Fruit fly (Drosophila melanogaster): ENCODE results near the gene CG9173.

The CG9173 gene

DNA sequence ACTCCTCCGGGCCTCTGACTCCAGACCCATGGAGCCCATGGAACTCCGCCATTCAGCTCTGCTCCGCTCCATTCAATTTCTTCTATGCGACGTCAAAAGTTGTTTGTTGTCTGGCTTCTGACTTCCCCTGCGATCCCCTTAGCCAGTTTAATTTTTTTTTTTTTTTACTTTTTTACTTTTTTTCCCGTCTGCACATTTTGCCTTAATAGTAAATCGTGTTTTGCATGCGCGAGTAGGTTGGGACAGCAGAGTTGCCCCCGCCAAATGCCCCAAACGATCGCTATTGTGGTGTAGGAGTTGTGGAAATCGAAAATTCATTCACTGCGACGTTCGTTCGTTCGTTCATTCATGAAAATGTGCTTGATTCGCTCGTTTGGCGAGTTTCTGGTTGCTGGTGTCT is 17.7 kb upstream of the CG9173 start:
- TF ChIP-seq Sin3A (optimal IDR thresholded peaks at IDR 0.05) (no peak), h (optimal IDR thresholded peaks at IDR 0.05) (no peak), Myc (optimal IDR thresholded peaks at IDR 0.05) (no peak), insv (optimal IDR thresholded peaks at IDR 0.05) (no peak), psq (optimal IDR thresholded peaks at IDR 0.05) (no peak), ttk (optimal IDR thresholded peaks at IDR 0.05) (no peak)

DNA sequence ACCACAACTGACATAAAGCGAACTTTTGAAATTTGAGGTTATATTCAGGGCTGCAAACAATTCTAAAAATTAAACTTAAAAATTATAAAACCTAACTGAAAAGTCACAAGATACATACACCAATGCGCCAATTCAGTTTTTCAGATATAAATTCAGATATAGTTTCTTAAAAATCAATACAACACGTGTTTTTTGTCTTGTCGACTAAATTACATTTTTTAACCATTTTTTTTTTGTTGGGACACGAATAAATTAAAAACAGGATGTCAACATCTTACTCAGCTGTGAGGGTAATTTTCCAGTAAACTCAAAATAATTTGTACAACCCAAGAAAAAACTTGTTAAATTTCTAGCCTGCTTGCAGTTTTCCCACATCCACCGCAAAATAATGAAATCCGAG is 14.5 kb upstream of the CG9173 start, which contains the start of gene SA2:
TSS of gene SA2 (minus strand) at position 101 of the 400 bp plus-strand sequence.
- TF ChIP-seq insv (optimal IDR thresholded peaks at IDR 0.05) (no peak), h (optimal IDR thresholded peaks at IDR 0.05) (no peak), Myc (optimal IDR thresholded peaks at IDR 0.05) (no peak), Sin3A (optimal IDR thresholded peaks at IDR 0.05) (no peak), ttk (optimal IDR thresholded peaks at IDR 0.05) (no peak), psq (optimal IDR thresholded peaks at IDR 0.05) (no peak)

DNA sequence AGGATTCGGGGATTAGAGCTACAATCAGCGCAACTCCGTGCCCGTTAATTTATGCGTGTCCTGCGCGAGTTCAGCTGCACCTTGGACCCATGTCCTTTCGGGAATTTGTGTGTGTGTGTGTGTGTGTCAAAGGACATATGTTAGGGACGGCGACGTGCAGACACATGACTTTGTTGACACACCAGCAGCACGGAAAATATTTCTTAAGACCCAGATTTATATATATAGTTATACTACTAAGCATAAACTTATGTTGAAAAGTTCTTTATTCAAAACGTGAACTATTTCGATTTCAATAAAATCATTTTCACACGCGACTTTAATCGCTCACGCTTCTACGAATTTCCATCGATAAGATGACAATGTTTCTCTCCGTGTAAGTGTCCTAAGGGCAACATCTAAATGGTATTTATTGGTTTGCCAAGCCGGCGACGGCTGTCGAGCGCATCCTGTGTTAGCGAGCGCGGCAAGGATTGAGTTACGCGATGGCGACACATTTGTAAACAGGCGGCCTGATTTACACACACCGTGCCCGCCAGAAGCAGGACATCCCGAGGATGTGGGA is 8.3 kb upstream of the CG9173 start:
- TF ChIP-seq ttk (optimal IDR thresholded peaks at IDR 0.05): no peak
- no peak for TF ChIP-seq psq (optimal IDR thresholded peaks at IDR 0.05)
- no peak for TF ChIP-seq insv (optimal IDR thresholded peaks at IDR 0.05)
- no peak for TF ChIP-seq Sin3A (optimal IDR thresholded peaks at IDR 0.05)
- TF ChIP-seq h (optimal IDR thresholded peaks at IDR 0.05): no peak
- TF ChIP-seq Myc (optimal IDR thresholded peaks at IDR 0.05): no peak

DNA sequence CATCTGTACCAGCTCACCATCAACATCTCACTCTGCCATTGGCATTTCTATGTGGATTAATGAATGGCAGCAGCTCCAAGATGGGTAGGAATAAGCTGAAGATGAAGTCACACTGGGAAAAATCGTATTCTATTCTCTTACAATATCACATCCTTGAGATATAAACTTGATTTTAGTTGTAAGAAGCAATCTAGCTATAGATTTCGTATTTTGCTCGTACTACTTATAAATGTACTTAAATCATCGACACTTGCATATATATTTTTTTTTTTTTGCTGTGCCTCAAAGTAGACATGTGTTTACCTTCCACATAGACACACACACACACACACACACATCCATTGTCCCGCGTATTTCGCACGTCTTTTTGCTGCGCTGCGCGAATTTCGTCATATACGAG is 1.2 kb upstream of the CG9173 start:
- TF ChIP-seq psq (optimal IDR thresholded peaks at IDR 0.05): no peak

- TF ChIP-seq ttk (optimal IDR thresholded peaks at IDR 0.05): no peak
- no peak for TF ChIP-seq Sin3A (optimal IDR thresholded peaks at IDR 0.05)
- TF ChIP-seq h (optimal IDR thresholded peaks at IDR 0.05): no peak
- no peak for TF ChIP-seq Myc (optimal IDR thresholded peaks at IDR 0.05)
- TF ChIP-seq psq (optimal IDR thresholded peaks at IDR 0.05): no peak
- no peak for TF ChIP-seq insv (optimal IDR thresholded peaks at IDR 0.05)
Measured at dm6 chr3L:1420950-1421349, 2.3 kb downstream of the CG9173 start.

dm6 chr3L:1419929-1420328 is 3.3 kb downstream of the CG9173 start:
- TF ChIP-seq psq (optimal IDR thresholded peaks at IDR 0.05): no peak
- TF ChIP-seq insv (optimal IDR thresholded peaks at IDR 0.05): no peak
- no peak for TF ChIP-seq Sin3A (optimal IDR thresholded peaks at IDR 0.05)

dm6 chr3L:1418821-1419220 is 4.5 kb downstream of the CG9173 start:
- no peak for TF ChIP-seq Sin3A (optimal IDR thresholded peaks at IDR 0.05)
- TF ChIP-seq ttk (optimal IDR thresholded peaks at IDR 0.05): no peak
- TF ChIP-seq insv (optimal IDR thresholded peaks at IDR 0.05): no peak
- no peak for TF ChIP-seq Myc (optimal IDR thresholded peaks at IDR 0.05)
- TF ChIP-seq h (optimal IDR thresholded peaks at IDR 0.05): no peak

- TF ChIP-seq Myc (optimal IDR thresholded peaks at IDR 0.05) (no peak), insv (optimal IDR thresholded peaks at IDR 0.05) (no peak), Sin3A (optimal IDR thresholded peaks at IDR 0.05) (no peak), ttk (optimal IDR thresholded peaks at IDR 0.05) (no peak), psq (optimal IDR thresholded peaks at IDR 0.05) (no peak), h (optimal IDR thresholded peaks at IDR 0.05) (no peak)
Measured at dm6 chr3L:1417898-1418297, 5.4 kb downstream of the CG9173 start.

DNA sequence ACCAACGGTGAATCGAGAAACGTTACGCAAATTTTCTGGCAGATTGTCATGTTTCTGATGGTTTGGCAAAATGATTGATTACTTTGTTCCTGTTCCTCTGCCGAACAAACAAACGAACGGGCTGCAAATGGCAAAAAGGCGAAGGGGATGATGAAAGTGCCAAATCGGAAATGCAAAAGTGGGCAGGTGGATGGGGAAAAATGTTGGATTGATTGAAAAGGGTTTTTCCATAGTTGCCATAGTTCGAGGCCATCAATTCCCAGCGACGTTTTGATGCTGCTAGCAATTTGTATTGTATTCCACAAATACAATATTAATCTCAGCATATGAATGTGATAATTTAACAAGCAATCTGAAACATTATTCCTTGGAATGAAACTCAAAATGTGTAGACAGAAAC is 7.3 kb downstream of the CG9173 start, which contains the start of gene FucTD:
TSS of gene FucTD (plus strand) at position 301 of the 400 bp plus-strand sequence.
- no peak for TF ChIP-seq psq (optimal IDR thresholded peaks at IDR 0.05)
- TF ChIP-seq Myc (optimal IDR thresholded peaks at IDR 0.05): no peak
- TF ChIP-seq insv (optimal IDR thresholded peaks at IDR 0.05): no peak
- no peak for TF ChIP-seq h (optimal IDR thresholded peaks at IDR 0.05)

DNA sequence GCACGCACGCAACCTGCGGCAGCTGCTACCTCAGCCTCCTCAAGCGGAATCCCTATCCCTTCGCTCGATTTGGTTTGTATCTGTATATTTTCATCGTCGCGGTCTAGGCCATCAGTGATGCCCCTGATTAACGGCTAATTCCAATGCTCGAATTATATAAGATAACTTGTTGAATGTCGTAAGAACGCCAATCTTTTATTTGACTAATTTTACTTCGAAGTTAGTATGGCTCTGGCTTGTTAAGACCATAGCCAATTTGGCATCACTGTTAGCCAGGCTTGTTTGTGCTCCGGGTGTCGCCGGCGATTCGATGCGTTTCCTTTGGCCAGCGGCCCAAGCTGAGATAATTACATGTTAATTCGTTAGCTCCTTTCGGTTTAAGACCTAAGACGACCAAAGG is 9.2 kb downstream of the CG9173 start:
- no peak for TF ChIP-seq Sin3A (optimal IDR thresholded peaks at IDR 0.05)
- no peak for TF ChIP-seq h (optimal IDR thresholded peaks at IDR 0.05)
- no peak for TF ChIP-seq Myc (optimal IDR thresholded peaks at IDR 0.05)
- TF ChIP-seq psq (optimal IDR thresholded peaks at IDR 0.05): no peak
- TF ChIP-seq ttk (optimal IDR thresholded peaks at IDR 0.05): no peak
- TF ChIP-seq insv (optimal IDR thresholded peaks at IDR 0.05): no peak

DNA sequence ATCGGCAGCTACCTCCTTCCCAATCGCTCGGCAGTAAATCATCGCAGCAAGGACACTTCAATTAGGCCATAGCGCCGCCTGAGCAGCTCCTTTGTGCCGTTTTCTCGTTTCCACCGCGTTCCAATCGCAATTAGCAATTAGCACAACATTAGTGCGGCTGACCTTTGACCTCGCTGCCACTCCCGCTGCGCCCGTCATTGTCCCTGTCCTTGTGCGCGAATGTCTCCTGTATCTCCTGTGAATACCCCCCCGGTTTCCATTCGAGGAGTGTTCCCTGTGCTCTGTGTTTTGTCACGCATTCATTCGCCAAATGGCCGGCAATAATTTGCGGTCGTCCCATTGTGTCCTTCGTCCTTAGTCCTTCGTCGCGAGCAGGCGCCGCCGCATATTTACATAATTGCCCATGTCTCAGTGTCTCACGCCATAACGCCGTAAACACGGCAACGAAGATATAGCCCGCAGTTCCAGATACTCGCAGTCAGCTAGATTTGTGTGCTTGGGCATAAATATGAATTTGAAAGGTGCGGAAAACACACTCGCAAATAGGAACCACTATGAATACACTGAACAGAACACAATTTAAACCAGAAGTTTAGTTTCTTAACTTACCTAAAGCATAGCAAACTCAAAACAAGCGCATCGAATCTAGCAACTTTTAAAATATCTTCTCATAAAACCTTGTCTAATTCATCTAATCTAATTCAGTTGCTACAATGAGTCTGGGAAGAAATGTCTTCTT is 12.7 kb downstream of the CG9173 start, which contains the start of gene CG9168:
TSS of gene CG9168 (plus strand) at position 689 of the 739 bp plus-strand sequence.
- no peak for TF ChIP-seq insv (optimal IDR thresholded peaks at IDR 0.05)
- TF ChIP-seq Myc (optimal IDR thresholded peaks at IDR 0.05): no peak
- no peak for TF ChIP-seq psq (optimal IDR thresholded peaks at IDR 0.05)
- TF ChIP-seq ttk (optimal IDR thresholded peaks at IDR 0.05): no peak
- TF ChIP-seq h (optimal IDR thresholded peaks at IDR 0.05): no peak
- TF ChIP-seq Sin3A (optimal IDR thresholded peaks at IDR 0.05): no peak

DNA sequence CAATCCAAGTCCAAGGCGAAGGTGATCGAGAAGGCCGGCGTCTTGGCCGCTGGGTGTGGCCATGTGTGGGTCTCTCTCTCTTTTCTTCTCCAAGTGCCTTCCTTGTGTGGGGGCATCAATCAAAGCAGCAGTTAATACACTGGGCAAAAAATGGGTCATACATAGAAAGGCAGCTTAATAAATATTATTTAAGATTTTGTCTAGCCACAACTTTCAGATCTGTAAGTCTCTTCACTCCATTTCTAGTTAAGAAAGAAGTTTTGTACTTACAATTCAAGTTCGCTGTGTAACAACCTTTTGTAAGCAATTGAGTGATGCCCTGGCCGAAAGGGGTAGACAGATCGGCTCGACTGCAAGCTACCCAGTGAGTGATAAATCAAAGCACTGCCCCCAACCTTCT is 15.2 kb downstream of the CG9173 start:
- no peak for TF ChIP-seq h (optimal IDR thresholded peaks at IDR 0.05)
- no peak for TF ChIP-seq Myc (optimal IDR thresholded peaks at IDR 0.05)
- no peak for TF ChIP-seq insv (optimal IDR thresholded peaks at IDR 0.05)
- no peak for TF ChIP-seq Sin3A (optimal IDR thresholded peaks at IDR 0.05)
- no peak for TF ChIP-seq psq (optimal IDR thresholded peaks at IDR 0.05)
- no peak for TF ChIP-seq ttk (optimal IDR thresholded peaks at IDR 0.05)

dm6 chr3L:1404549-1404948 is 18.7 kb downstream of the CG9173 start:
- TF ChIP-seq psq (optimal IDR thresholded peaks at IDR 0.05) (no peak), Sin3A (optimal IDR thresholded peaks at IDR 0.05) (no peak), Myc (optimal IDR thresholded peaks at IDR 0.05) (no peak), ttk (optimal IDR thresholded peaks at IDR 0.05) (no peak), insv (optimal IDR thresholded peaks at IDR 0.05) (no peak), h (optimal IDR thresholded peaks at IDR 0.05) (no peak)
